Fruit fly (Drosophila melanogaster): ENCODE measurements around the gene CG34175.

Gene CG34175

dm6 chr2L:3422753-3423152 lies 24.9 kb downstream of the CG34175 start:
- peak; percentile 42 for TF ChIP-seq Deaf1 (tag; optimal IDR thresholded peaks at IDR 0.05)
- TF ChIP-seq B-H2 (GFP tag; optimal IDR thresholded peaks at IDR 0.05): no peak
- peak; percentile 18 for TF ChIP-seq Fer1 (GFP tag; optimal IDR thresholded peaks at IDR 0.05)
- no peak for TF ChIP-seq CG12236 (GFP tag; optimal IDR thresholded peaks at IDR 0.05)
- TF ChIP-seq CG2199 (GFP tag; IDR thresholded peaks at IDR 0.05): 0 out of 3 replicates have a peak, but pooled peaks have one; percentile 16
- peak; percentile 78 for TF ChIP-seq Jarid2 (GFP tag; optimal IDR thresholded peaks at IDR 0.05)
- no peak for TF ChIP-seq CG11723 (GFP tag; optimal IDR thresholded peaks at IDR 0.05)
- no peak for TF ChIP-seq TFAM (GFP tag; optimal IDR thresholded peaks at IDR 0.05)
- TF ChIP-seq sens-2 (GFP tag; IDR thresholded peaks at IDR 0.05): no peak
- no peak for TF ChIP-seq CG16815 (GFP tag; optimal IDR thresholded peaks at IDR 0.05)
- no peak for TF ChIP-seq disco-r (GFP tag; optimal IDR thresholded peaks at IDR 0.05)
- no peak for TF ChIP-seq HLH3B (GFP tag; IDR thresholded peaks at IDR 0.05)
- TF ChIP-seq CG5180 (GFP tag; optimal IDR thresholded peaks at IDR 0.05): peak; percentile 98
- TF ChIP-seq CG11085 (GFP tag; IDR thresholded peaks at IDR 0.05): no peak
- peak; percentile 56; the same call in 2 of the 3 replicates for TF ChIP-seq ci (GFP tag; IDR thresholded peaks at IDR 0.05)
- TF ChIP-seq lola (GFP tag; optimal IDR thresholded peaks at IDR 0.05): no peak
- peak; percentile 63 for TF ChIP-seq Med (GFP tag)
- TF ChIP-seq aop (GFP tag; IDR thresholded peaks at IDR 0.05): 0 out of 2 replicates have a peak, but pooled peaks have one; percentile 25
- TF ChIP-seq gce (GFP tag; IDR thresholded peaks at IDR 0.05): no peak
- TF ChIP-seq stc (GFP tag; IDR thresholded peaks at IDR 0.05): peak; percentile 42; the same call in 1 of the 2 replicates
- TF ChIP-seq vvl (GFP tag; IDR thresholded peaks at IDR 0.05): peak; percentile 49; the same call in 1 of the 2 replicates
- TF ChIP-seq onecut (GFP tag; IDR thresholded peaks at IDR 0.05): 0 out of 2 replicates have a peak, but pooled peaks have one; percentile 19
- TF ChIP-seq Dbx (GFP tag; IDR thresholded peaks at IDR 0.05): 0 out of 3 replicates have a peak, but pooled peaks have one; percentile 29
- peak; percentile 28; the same call in 1 of the 2 replicates for TF ChIP-seq CG13287 (GFP tag; IDR thresholded peaks at IDR 0.05; ENCODE audit: partially characterized antibody)
- peak; percentile 12; the same call in 1 of the 2 replicates for TF ChIP-seq E2f2 (GFP tag; IDR thresholded peaks at IDR 0.05)
- 0 out of 3 replicates have a peak, but pooled peaks have one; percentile 17 for TF ChIP-seq sr (GFP tag; IDR thresholded peaks at IDR 0.05)
- no peak for TF ChIP-seq Antp (GFP tag; optimal IDR thresholded peaks at IDR 0.05)
- TF ChIP-seq CG6813 (GFP tag; optimal IDR thresholded peaks at IDR 0.05): no peak
- TF ChIP-seq run (tag; optimal IDR thresholded peaks at IDR 0.05): no peak
- TF ChIP-seq sqz (GFP tag; optimal IDR thresholded peaks at IDR 0.05): peak; percentile 17
- peak; percentile 26 for TF ChIP-seq CG17568 (GFP tag; optimal IDR thresholded peaks at IDR 0.05)
- TF ChIP-seq CG2875 (GFP tag; optimal IDR thresholded peaks at IDR 0.05): no peak
- TF ChIP-seq nau (GFP tag; optimal IDR thresholded peaks at IDR 0.05): peak; percentile 4
- TF ChIP-seq Vsx1 (GFP tag; optimal IDR thresholded peaks at IDR 0.05): no peak
- no peak for TF ChIP-seq Rx (GFP tag; IDR thresholded peaks at IDR 0.05)
- TF ChIP-seq Adf1 (GFP tag; IDR thresholded peaks at IDR 0.05): peak; percentile 49; the same call in 1 of the 2 replicates
- peak; percentile 43; the same call in 1 of the 2 replicates for TF ChIP-seq chm (GFP tag; IDR thresholded peaks at IDR 0.05)
- peak in 1 of 2 experiments; percentile 87 for TF ChIP-seq insv (GFP tag; optimal IDR thresholded peaks at IDR 0.05)
- TF ChIP-seq lab (GFP tag; optimal IDR thresholded peaks at IDR 0.05): peak; percentile 2
- peak in 1 of 2 experiments; percentile 26 for TF ChIP-seq Eip74EF (GFP tag; optimal IDR thresholded peaks at IDR 0.05)
- no peak for TF ChIP-seq CG9609 (GFP tag; optimal IDR thresholded peaks at IDR 0.05)
- no peak for TF ChIP-seq Neu2 (GFP tag; optimal IDR thresholded peaks at IDR 0.05; ENCODE audit: borderline replicate concordance)
- 0 out of 2 replicates have a peak, but pooled peaks have one; percentile 10 for TF ChIP-seq CG42726 (GFP tag; IDR thresholded peaks at IDR 0.05; ENCODE audit: partially characterized antibody)
- no peak for TF ChIP-seq tna (GFP tag; IDR thresholded peaks at IDR 0.05; ENCODE audit: partially characterized antibody)
- TF ChIP-seq chinmo (GFP tag; IDR thresholded peaks at IDR 0.05; ENCODE audit: partially characterized antibody): peak; percentile 85; the same call in 2 of the 4 replicates
- 0 out of 3 replicates have a peak, but pooled peaks have one; percentile 25 for TF ChIP-seq zen2 (GFP tag; IDR thresholded peaks at IDR 0.05; ENCODE audit: partially characterized antibody)
- TF ChIP-seq CG13775 (GFP tag; optimal IDR thresholded peaks at IDR 0.05): no peak
- no peak for TF ChIP-seq dysf (GFP tag; IDR thresholded peaks at IDR 0.05)
- no peak for TF ChIP-seq wor (GFP tag; IDR thresholded peaks at IDR 0.05)
